Fruit fly (Drosophila melanogaster): Measurements from ENCODE around the gene DNAlig4.

DNAlig4 gene

dm6 chrX:13641115-13641890 lies 26.3 kb downstream of the DNAlig4 start (continued):
- peak; percentile 86 for TF ChIP-seq esn (GFP tag; optimal IDR thresholded peaks at IDR 0.05)
- TF ChIP-seq CG34406 (GFP tag; optimal IDR thresholded peaks at IDR 0.05): peak; percentile 75
- TF ChIP-seq CG11902 (GFP tag; optimal IDR thresholded peaks at IDR 0.05): peak; percentile 74
- TF ChIP-seq CG16779 (tag; optimal IDR thresholded peaks at IDR 0.05): peak; percentile 64
- peak; percentile 66 to 86 for TF ChIP-seq salr (GFP tag; optimal IDR thresholded peaks at IDR 0.05)
- TF ChIP-seq Ets96B (tag; optimal IDR thresholded peaks at IDR 0.05): peak; percentile 85
- peak; percentile 18 for TF ChIP-seq svp (GFP tag)
- peak; percentile 86 for TF ChIP-seq net (GFP tag; optimal IDR thresholded peaks at IDR 0.05)
- TF ChIP-seq Hr38 (GFP tag; optimal IDR thresholded peaks at IDR 0.05): peak; percentile 65
- TF ChIP-seq Blimp-1 (GFP tag; optimal IDR thresholded peaks at IDR 0.05): no peak
- peak; percentile 87 for TF ChIP-seq CG6163 (GFP tag; IDR thresholded peaks at IDR 0.05)
- TF ChIP-seq CG10631 (GFP tag; optimal IDR thresholded peaks at IDR 0.05): peak; percentile 86
- peak; percentile 84 for TF ChIP-seq CG10669 (GFP tag; optimal IDR thresholded peaks at IDR 0.05)
- TF ChIP-seq Sox15 (GFP tag; optimal IDR thresholded peaks at IDR 0.05): peak; percentile 75
- peak; percentile 75 to 85 for TF ChIP-seq ss (GFP tag; optimal IDR thresholded peaks at IDR 0.05)
- peak; percentile 82 for TF ChIP-seq dac (GFP tag; optimal IDR thresholded peaks at IDR 0.05)
- TF ChIP-seq Gug (GFP tag; IDR thresholded peaks at IDR 0.05): peak; percentile 64
- TF ChIP-seq CG8632 (GFP tag; optimal IDR thresholded peaks at IDR 0.05): peak; percentile 77
- TF ChIP-seq CG6854 (GFP tag; optimal IDR thresholded peaks at IDR 0.05): no peak
- peak; percentile 72 for TF ChIP-seq Met (GFP tag; optimal IDR thresholded peaks at IDR 0.05)
- peak; percentile 93 for TF ChIP-seq eg (GFP tag; IDR thresholded peaks at IDR 0.05)
- TF ChIP-seq CG6792 (GFP tag; optimal IDR thresholded peaks at IDR 0.05): peak; percentile 77
- TF ChIP-seq pdm3 (GFP tag; optimal IDR thresholded peaks at IDR 0.05): peak; percentile 90
- TF ChIP-seq topi (GFP tag; optimal IDR thresholded peaks at IDR 0.05): peak; percentile 79
- peak; percentile 71 for TF ChIP-seq Smox (GFP tag; optimal IDR thresholded peaks at IDR 0.05)
- peak; percentile 84 for TF ChIP-seq Eip75B (GFP tag; optimal IDR thresholded peaks at IDR 0.05)
- peak; percentile 81 for TF ChIP-seq fd59A (GFP tag; optimal IDR thresholded peaks at IDR 0.05)
- peak; percentile 87 for TF ChIP-seq CG3919 (GFP tag; optimal IDR thresholded peaks at IDR 0.05)
- TF ChIP-seq achi (GFP tag; optimal IDR thresholded peaks at IDR 0.05): peak; percentile 85
- peak; percentile 85 for TF ChIP-seq fkh (GFP tag; optimal IDR thresholded peaks at IDR 0.05)
- TF ChIP-seq vri (GFP tag; optimal IDR thresholded peaks at IDR 0.05): peak; percentile 75
- TF ChIP-seq CG6808 (GFP tag; optimal IDR thresholded peaks at IDR 0.05): peak; percentile 85
- TF ChIP-seq CG7368 (GFP tag; optimal IDR thresholded peaks at IDR 0.05): peak; percentile 75
- TF ChIP-seq CG4318 (GFP tag; optimal IDR thresholded peaks at IDR 0.05): peak; percentile 82
- TF ChIP-seq CG6276 (GFP tag; optimal IDR thresholded peaks at IDR 0.05): peak; percentile 90
- no peak for TF ChIP-seq Eip93F (GFP tag; optimal IDR thresholded peaks at IDR 0.05)
- peak; percentile 85 for TF ChIP-seq acj6 (GFP tag; optimal IDR thresholded peaks at IDR 0.05)

dm6 chrX:13640692-13641011 lies 27.0 kb downstream of the DNAlig4 start:
- TF ChIP-seq svp (GFP tag) (peak; percentile 95), acj6 (GFP tag; optimal IDR thresholded peaks at IDR 0.05) (no peak)

- TF ChIP-seq esn (GFP tag; optimal IDR thresholded peaks at IDR 0.05) (peak; percentile 93), CG10669 (GFP tag; optimal IDR thresholded peaks at IDR 0.05) (peak; percentile 98), Lpt (GFP tag; optimal IDR thresholded peaks at IDR 0.05) (peak; percentile 98), CG3919 (GFP tag; optimal IDR thresholded peaks at IDR 0.05) (peak; percentile 99), CG1621 (tag; optimal IDR thresholded peaks at IDR 0.05) (peak; percentile 98), fd59A (GFP tag; optimal IDR thresholded peaks at IDR 0.05) (peak; percentile 95), vri (GFP tag; optimal IDR thresholded peaks at IDR 0.05) (peak; percentile 90), CG6854 (GFP tag; optimal IDR thresholded peaks at IDR 0.05) (peak; percentile 86), Hr38 (GFP tag; optimal IDR thresholded peaks at IDR 0.05) (peak; percentile 92), Eip75B (GFP tag; optimal IDR thresholded peaks at IDR 0.05) (peak; percentile 98), fd85E (GFP tag; optimal IDR thresholded peaks at IDR 0.05) (peak; percentile 97), ss (GFP tag; optimal IDR thresholded peaks at IDR 0.05) (peak; percentile 98), Ets21C (GFP tag; optimal IDR thresholded peaks at IDR 0.05) (peak; percentile 91), CG6792 (GFP tag; optimal IDR thresholded peaks at IDR 0.05) (peak; percentile 98), fkh (GFP tag; optimal IDR thresholded peaks at IDR 0.05) (peak; percentile 98), CG32006 (GFP tag; optimal IDR thresholded peaks at IDR 0.05) (peak; percentile 98), CG15336 (GFP tag; IDR thresholded peaks at IDR 0.05) (peak; percentile 99), pdm3 (GFP tag; optimal IDR thresholded peaks at IDR 0.05) (peak; percentile 99), Eip78C (GFP tag) (peak; percentile 100), CG6276 (GFP tag; optimal IDR thresholded peaks at IDR 0.05) (peak; percentile 99), CG3032 (tag; optimal IDR thresholded peaks at IDR 0.05) (peak; percentile 95)
Observed at dm6 chrX:13639998-13640691, 27.5 kb downstream of the DNAlig4 start.
